1 worm cellular context compared by ENCODE assay signal in genomic region chrIV:9508612-9509011, ce11.
A peak's percentile ranks its signal among the peaks of the same experiment; 100 is the strongest.
TF ChIP-seq lines count a peak whose summit lies in the region.

ethe-1 (minus strand) TSS chrIV:9508761.

TF ChIP-seq in whole organism, L1 larva, 84 proteins besides CTCF, POLR2A, EP300 and RAD21 (continued from another document):
- TF ChIP-seq unc-98 (GFP tag; IDR thresholded peaks at IDR 0.05; lab: Robert Waterston, UW) (no peak), mep-1 (tag; optimal IDR thresholded peaks at IDR 0.05; lab: Kevin White, UChicago) (no peak), ztf-4 (tag; optimal IDR thresholded peaks at IDR 0.05; lab: Kevin White, UChicago) (no peak), nhr-77 (tag; optimal IDR thresholded peaks at IDR 0.05; lab: Kevin White, UChicago) (no peak), tlp-1 (tag; optimal IDR thresholded peaks at IDR 0.05; lab: Kevin White, UChicago) (no peak), F16B12.6 (tag; optimal IDR thresholded peaks at IDR 0.05; lab: Kevin White, UChicago) (no peak), nhr-84 (tag; optimal IDR thresholded peaks at IDR 0.05; lab: Kevin White, UChicago) (no peak), ceh-90 (tag; optimal IDR thresholded peaks at IDR 0.05; lab: Kevin White, UChicago) (no peak), blmp-1 (tag; optimal IDR thresholded peaks at IDR 0.05; lab: Kevin White, UChicago) (peak; percentile 14), skn-1 (tag; optimal IDR thresholded peaks at IDR 0.05; lab: Kevin White, UChicago) (no peak), aly-2 (tag; optimal IDR thresholded peaks at IDR 0.05; lab: Kevin White, UChicago) (no peak), zip-4 (GFP tag; optimal IDR thresholded peaks at IDR 0.05; lab: Kevin White, UChicago) (no peak), ama-1 (optimal IDR thresholded peaks at IDR 0.05; lab: Kevin White, UChicago) (no peak), rnt-1 (tag; optimal IDR thresholded peaks at IDR 0.05; lab: Kevin White, UChicago) (no peak), lin-35 (GFP tag; optimal IDR thresholded peaks at IDR 0.05; lab: Kevin White, UChicago) (peak in 1 of 2 experiments; percentile 22), dpl-1 (GFP tag; optimal IDR thresholded peaks at IDR 0.05; lab: Kevin White, UChicago) (peak in 2 of 3 experiments; percentile 0 to 26), xbp-1 (tag; optimal IDR thresholded peaks at IDR 0.05; lab: Kevin White, UChicago) (no peak), lir-3 (tag; optimal IDR thresholded peaks at IDR 0.05; lab: Kevin White, UChicago; ENCODE audit: poor library complexity) (no peak), hpl-2 (GFP tag; optimal IDR thresholded peaks at IDR 0.05; lab: Kevin White, UChicago) (no peak), unc-62 (GFP tag; optimal IDR thresholded peaks at IDR 0.05; lab: Kevin White, UChicago) (no peak), hlh-4 (tag; optimal IDR thresholded peaks at IDR 0.05; lab: Kevin White, UChicago) (no peak)
TF ChIP-seq in whole organism, L1 larva: peak in this region for 5.
